Worm (Caenorhabditis elegans): ENCODE data around the gene T12G3.4.
A peak's percentile ranks its signal among the peaks of the same experiment; 100 is the strongest.

T12G3.4 gene

DNA sequence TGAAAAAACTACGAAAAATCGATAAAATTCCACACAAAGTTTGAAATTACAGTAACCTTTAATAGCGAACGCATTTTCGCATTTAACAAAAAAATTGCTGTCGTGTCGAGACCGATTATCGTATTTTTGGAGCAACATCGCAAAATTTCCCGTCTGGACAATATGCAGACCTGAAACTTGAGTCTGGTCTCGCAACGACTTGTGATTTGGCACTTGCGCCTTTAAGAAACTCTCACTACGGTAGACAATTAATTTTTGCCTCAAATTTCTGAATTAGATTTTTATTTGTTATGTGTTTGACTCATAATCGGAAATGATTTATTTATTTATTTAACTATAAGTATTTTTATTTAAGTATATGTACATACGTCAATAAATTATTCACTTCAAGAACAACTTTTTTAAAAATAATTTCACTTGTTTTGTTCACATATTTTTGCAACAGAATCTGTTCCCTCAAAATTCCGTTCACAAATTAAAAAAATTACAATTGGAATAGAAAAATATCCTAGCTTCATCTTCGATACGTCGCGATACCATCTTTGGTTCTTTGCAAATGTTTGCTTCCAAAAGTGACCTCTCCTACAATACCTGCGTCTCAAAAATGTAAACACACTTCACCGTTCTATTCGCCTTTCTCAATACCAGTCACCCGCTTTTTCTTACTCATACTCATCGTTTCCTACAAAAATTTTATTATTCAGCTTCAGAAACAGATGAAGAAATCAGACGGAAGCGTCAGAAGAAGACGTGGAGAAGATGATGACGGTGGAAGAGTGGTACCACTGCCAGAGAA, at the start of gene T12G3.4:
TSS of gene T12G3.4 (plus strand) at position 705 of the 796 bp plus-strand sequence.
- TF ChIP-seq W03F9.2 (tag; optimal IDR thresholded peaks at IDR 0.05) (no peak), dao-5 (tag; optimal IDR thresholded peaks at IDR 0.05) (no peak), him-1 (tag; optimal IDR thresholded peaks at IDR 0.05) (no peak)

- TF ChIP-seq him-1 (tag; optimal IDR thresholded peaks at IDR 0.05), result no peak
- no peak for TF ChIP-seq W03F9.2 (tag; optimal IDR thresholded peaks at IDR 0.05)
- no peak for TF ChIP-seq dao-5 (tag; optimal IDR thresholded peaks at IDR 0.05)
Observed at ce11 chrIV:12005090-12005770, 42.8 kb upstream of the T12G3.4 start.

DNA sequence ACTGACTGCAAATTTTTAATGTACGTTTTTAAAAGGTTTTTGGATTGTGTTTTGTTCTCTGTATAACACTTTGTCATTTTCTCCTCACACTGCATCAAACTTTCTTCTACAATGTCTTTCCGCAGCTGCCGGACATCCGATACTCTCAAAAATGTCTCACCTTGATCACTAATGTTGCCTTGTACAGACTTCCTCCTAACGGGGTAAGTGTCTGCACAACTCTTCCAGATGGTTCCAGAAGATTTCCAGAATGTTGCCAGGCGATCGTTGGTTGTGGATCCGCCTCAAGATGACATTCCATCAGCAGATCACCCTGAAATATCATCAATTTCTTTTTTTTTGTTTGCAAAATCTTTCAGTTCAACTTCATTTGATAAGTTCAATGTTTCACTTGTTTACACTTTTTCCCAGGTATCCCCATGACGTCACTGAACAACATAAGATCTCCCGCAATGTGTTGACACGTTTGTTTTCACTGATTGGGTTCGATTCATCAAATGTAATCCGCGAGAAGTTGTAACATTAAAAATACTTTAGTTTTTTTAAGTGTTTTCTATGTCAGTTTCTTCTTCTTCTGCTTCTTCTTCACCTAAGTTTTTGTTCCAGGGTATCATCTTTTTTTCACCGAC, 38.9 kb upstream of the T12G3.4 start:
- TF ChIP-seq him-1 (tag; optimal IDR thresholded peaks at IDR 0.05) (no peak), dao-5 (tag; optimal IDR thresholded peaks at IDR 0.05) (no peak), W03F9.2 (tag; optimal IDR thresholded peaks at IDR 0.05) (no peak)

ce11 chrIV:12010377-12010776, 37.7 kb upstream of the T12G3.4 start:
- TF ChIP-seq W03F9.2 (tag; optimal IDR thresholded peaks at IDR 0.05) (no peak), him-1 (tag; optimal IDR thresholded peaks at IDR 0.05) (no peak), dao-5 (tag; optimal IDR thresholded peaks at IDR 0.05) (no peak)

- TF ChIP-seq W03F9.2 (tag; optimal IDR thresholded peaks at IDR 0.05) (no peak), him-1 (tag; optimal IDR thresholded peaks at IDR 0.05) (no peak), dao-5 (tag; optimal IDR thresholded peaks at IDR 0.05) (no peak)
Observed at ce11 chrIV:12010859-12011258, 37.2 kb upstream of the T12G3.4 start, which contains the start of the genes ZK617.26 and unc-22. TSS of gene ZK617.26 (minus strand) at chrIV:12010959. TSS of gene unc-22 (minus strand) at chrIV:12011007.

- TF ChIP-seq dao-5 (tag; optimal IDR thresholded peaks at IDR 0.05) (no peak), him-1 (tag; optimal IDR thresholded peaks at IDR 0.05) (no peak), W03F9.2 (tag; optimal IDR thresholded peaks at IDR 0.05) (no peak)
Observed at ce11 chrIV:12012439-12013003, 35.5 kb upstream of the T12G3.4 start.

ce11 chrIV:12013120-12013519, 34.9 kb upstream of the T12G3.4 start, which contains the start of gene spe-17:
TSS of gene spe-17 (plus strand) at chrIV:12013420.
- TF ChIP-seq dao-5 (tag; optimal IDR thresholded peaks at IDR 0.05) (no peak), him-1 (tag; optimal IDR thresholded peaks at IDR 0.05) (no peak), W03F9.2 (tag; optimal IDR thresholded peaks at IDR 0.05) (no peak)

DNA sequence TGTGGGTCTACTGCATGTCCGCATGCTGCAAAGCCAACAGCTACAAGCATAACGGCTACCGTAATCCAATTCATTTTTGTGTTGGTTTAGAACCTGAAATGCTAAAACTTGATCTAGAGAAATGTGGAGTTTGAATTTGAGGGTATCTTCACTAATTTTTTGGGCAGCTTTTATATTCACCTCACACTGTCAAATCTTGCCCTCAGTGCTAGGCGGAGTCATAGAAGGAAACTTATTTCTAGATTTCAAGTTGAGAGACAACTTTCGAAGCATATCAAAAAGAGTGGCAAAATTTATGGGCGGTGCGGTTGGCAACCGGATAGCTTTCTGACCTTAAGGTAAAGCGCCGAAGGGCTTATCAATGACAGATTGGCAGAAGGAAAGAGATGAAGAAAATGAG, 32.5 kb upstream of the T12G3.4 start, which contains the start of gene lips-6:
TSS of gene lips-6 (minus strand) at position 101 of the 400 bp plus-strand sequence.
- TF ChIP-seq dao-5 (tag; optimal IDR thresholded peaks at IDR 0.05), result no peak
- no peak for TF ChIP-seq W03F9.2 (tag; optimal IDR thresholded peaks at IDR 0.05)
- no peak for TF ChIP-seq him-1 (tag; optimal IDR thresholded peaks at IDR 0.05)

DNA sequence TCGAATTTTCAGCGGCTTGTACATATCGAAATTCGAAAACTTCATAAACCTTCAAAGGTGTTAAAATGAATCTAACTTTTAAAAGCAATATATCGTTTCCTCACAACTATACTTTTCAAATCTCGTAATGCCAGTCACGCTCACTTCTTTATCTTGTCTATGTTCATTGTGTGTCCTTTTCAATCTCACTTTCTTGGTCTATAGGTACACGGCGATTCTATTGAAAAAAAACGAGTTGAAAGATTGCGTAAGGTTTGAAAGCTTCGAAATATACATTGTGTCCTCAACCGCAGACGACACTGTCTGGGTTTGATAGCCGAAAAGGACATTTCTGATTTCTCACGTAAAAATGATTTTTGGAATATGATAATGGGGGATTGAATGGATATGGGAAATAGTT, 29.1 kb upstream of the T12G3.4 start:
- no peak for TF ChIP-seq him-1 (tag; optimal IDR thresholded peaks at IDR 0.05)
- TF ChIP-seq dao-5 (tag; optimal IDR thresholded peaks at IDR 0.05), result no peak
- TF ChIP-seq W03F9.2 (tag; optimal IDR thresholded peaks at IDR 0.05), result no peak

DNA sequence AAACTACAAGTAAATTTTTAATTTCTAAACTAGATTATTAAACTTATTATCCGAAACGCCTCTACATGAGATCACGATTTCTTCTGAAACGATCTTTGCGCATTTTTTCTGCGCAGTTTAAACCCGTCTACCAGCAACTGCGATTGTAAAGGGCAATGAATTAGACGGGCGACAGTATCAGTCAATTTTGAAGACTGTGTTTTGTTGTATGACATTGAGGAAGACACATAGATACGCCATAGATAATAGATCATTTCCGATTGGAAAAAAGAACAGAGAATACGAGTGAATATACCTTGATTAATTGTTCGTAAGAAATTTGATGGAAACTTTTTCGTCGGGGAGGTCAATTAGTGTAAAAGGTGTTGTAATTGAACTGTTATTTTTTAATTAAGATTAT, 26.7 kb upstream of the T12G3.4 start:
- no peak for TF ChIP-seq him-1 (tag; optimal IDR thresholded peaks at IDR 0.05)
- no peak for TF ChIP-seq dao-5 (tag; optimal IDR thresholded peaks at IDR 0.05)
- no peak for TF ChIP-seq W03F9.2 (tag; optimal IDR thresholded peaks at IDR 0.05)

ce11 chrIV:12029074-12029473, 19.0 kb upstream of the T12G3.4 start, which contains the start of gene tgn-38:
TSS of gene tgn-38 (minus strand) at chrIV:12029174.
- no peak for TF ChIP-seq W03F9.2 (tag; optimal IDR thresholded peaks at IDR 0.05)
- no peak for TF ChIP-seq dao-5 (tag; optimal IDR thresholded peaks at IDR 0.05)
- no peak for TF ChIP-seq him-1 (tag; optimal IDR thresholded peaks at IDR 0.05)

- TF ChIP-seq him-1 (tag; optimal IDR thresholded peaks at IDR 0.05) (no peak), W03F9.2 (tag; optimal IDR thresholded peaks at IDR 0.05) (peak; percentile 58), dao-5 (tag; optimal IDR thresholded peaks at IDR 0.05) (no peak)
Observed at ce11 chrIV:12029722-12030182, 18.3 kb upstream of the T12G3.4 start, which contains the start of gene T12G3.11. TSS of gene T12G3.11 (minus strand) at chrIV:12029772.

- TF ChIP-seq him-1 (tag; optimal IDR thresholded peaks at IDR 0.05), result no peak
Observed at ce11 chrIV:12031003-12031402, 17.1 kb upstream of the T12G3.4 start, which contains the start of the genes T12G3.6 and mrpl-51. TSS of gene T12G3.6 (minus strand) at chrIV:12031271. TSS of gene mrpl-51 (plus strand) at chrIV:12031324.

All from whole organism, L4/young adult.